Worm (Caenorhabditis elegans) whole organism, L3 larva: ENCODE measurements around the gene mig-21.

Experiments
- R02D3.7 ChIP-seq: fragments of 150-350 bp; optimal IDR thresholded peaks from 2 replicates; lab custom pipeline; 2014; ENCODE audit warnings: missing biosample characterization, missing genetic modification characterization
- ZK546.5 ChIP-seq: sonication (generic microtip); optimal IDR thresholded peaks from 2 replicates; lab custom pipeline; 2017; ENCODE audit warnings: missing biosample characterization, missing genetic modification characterization
- aly-2 ChIP-seq: fragments of 150-350 bp; optimal IDR thresholded peaks from 2 replicates; lab custom pipeline; 2014; ENCODE audit warnings: missing biosample characterization, missing genetic modification characterization
- ceh-16 ChIP-seq: sonication (generic microtip); optimal IDR thresholded peaks from 2 replicates; lab custom pipeline; 2017; ENCODE audit warnings: missing biosample characterization, missing genetic modification characterization
- ceh-82 ChIP-seq: fragments of 150-350 bp; optimal IDR thresholded peaks from 2 replicates; lab custom pipeline; 2014; ENCODE audit warnings: missing biosample characterization, missing genetic modification characterization
- ceh-9 ChIP-seq: sonication (generic microtip); optimal IDR thresholded peaks from 2 replicates; lab custom pipeline; 2018; ENCODE audit warnings: missing biosample characterization, missing genetic modification characterization
- daf-12 ChIP-seq: fragments of 150-350 bp; optimal IDR thresholded peaks from 2 replicates; lab custom pipeline; 2014; ENCODE audit warnings: missing biosample characterization, missing genetic modification reagents, missing genetic modification characterization
- egl-27 ChIP-seq: sonication (generic microtip); optimal IDR thresholded peaks from 4 replicates; lab custom pipeline; 2017; ENCODE audit warnings: missing biosample characterization, missing genetic modification reagents, missing genetic modification characterization
- egl-5 ChIP-seq: fragments of 150-350 bp; optimal IDR thresholded peaks from 2 replicates; lab custom pipeline; 2017; ENCODE audit warnings: missing biosample characterization, missing genetic modification reagents, missing genetic modification characterization, inconsistent platforms
- elt-1 ChIP-seq: fragments of 150-350 bp; optimal IDR thresholded peaks from 2 replicates; lab custom pipeline; 2014; ENCODE audit warnings: missing biosample characterization, missing genetic modification characterization
- elt-2 ChIP-seq: sonication (generic microtip); optimal IDR thresholded peaks from 2 replicates; lab custom pipeline; 2016; ENCODE audit warnings: missing genetic modification reagents, mild to moderate bottlenecking, missing genetic modification characterization, missing compliant biosample characterization
- elt-3 ChIP-seq, 3 experiments: fragments of 150-350 bp in 1 of 3; sonication (generic microtip) in 2 of 3; optimal IDR thresholded peaks; 2 replicates in 2 of 3; 4 replicates in 1 of 3; lab custom pipeline; 2014 to 2017; ENCODE audit warnings: missing biosample characterization in 3 of 3, missing genetic modification characterization in 3 of 3
- eor-1 ChIP-seq, 2 experiments: fragments of 150-350 bp; optimal IDR thresholded peaks; 2 replicates each; lab custom pipeline; 2014 to 2018; ENCODE audit warnings: missing biosample characterization in 2 of 2, missing genetic modification characterization in 2 of 2
- fos-1 ChIP-seq: fragments of 150-350 bp; optimal IDR thresholded peaks from 2 replicates; lab custom pipeline; 2014; ENCODE audit warnings: missing biosample characterization, missing genetic modification characterization
- hmg-11 ChIP-seq: sonication (generic microtip); optimal IDR thresholded peaks from 2 replicates; lab custom pipeline; 2016; ENCODE audit warnings: missing genetic modification characterization, missing compliant biosample characterization
- jun-1 ChIP-seq: fragments of 150-350 bp; optimal IDR thresholded peaks from 2 replicates; lab custom pipeline; 2014; ENCODE audit warnings: missing biosample characterization, missing genetic modification reagents, missing genetic modification characterization
- lin-15B ChIP-seq: fragments of 150-350 bp; optimal IDR thresholded peaks from 2 replicates; lab custom pipeline; 2014; ENCODE audit warnings: missing biosample characterization, missing genetic modification characterization
- lin-39 ChIP-seq: fragments of 150-350 bp; optimal IDR thresholded peaks from 2 replicates; lab custom pipeline; 2018; ENCODE audit warnings: missing biosample characterization, missing genetic modification reagents, missing genetic modification characterization
- lsy-12 ChIP-seq: sonication (generic microtip); optimal IDR thresholded peaks from 2 replicates; lab custom pipeline; 2016; ENCODE audit warnings: mild to moderate bottlenecking, missing genetic modification characterization, missing compliant biosample characterization
- mml-1 ChIP-seq: fragments of 150-350 bp; sonication (generic microtip); optimal IDR thresholded peaks from 3 replicates; lab custom pipeline; 2014; ENCODE audit warnings: missing biosample characterization, missing genetic modification characterization
- nfya-1 ChIP-seq: sonication (generic microtip); optimal IDR thresholded peaks from 2 replicates; lab custom pipeline; 2017; ENCODE audit warnings: missing genetic modification characterization, mild to moderate bottlenecking, missing compliant biosample characterization, antibody characterized with exemption, moderate library complexity; ENCODE audit not compliant: insufficient read depth
- nhr-11 ChIP-seq: fragments of 150-350 bp; optimal IDR thresholded peaks from 2 replicates; lab custom pipeline; 2014; ENCODE audit warnings: missing biosample characterization, missing genetic modification characterization
- nhr-12 ChIP-seq: fragments of 150-350 bp; optimal IDR thresholded peaks from 2 replicates; lab custom pipeline; 2014; ENCODE audit warnings: missing biosample characterization, missing genetic modification characterization
- nhr-23 ChIP-seq: fragments of 150-350 bp; optimal IDR thresholded peaks from 2 replicates; lab custom pipeline; 2014; ENCODE audit warnings: missing biosample characterization, missing genetic modification reagents, missing genetic modification characterization
- nhr-25 ChIP-seq: sonication (generic microtip); optimal IDR thresholded peaks from 2 replicates; lab custom pipeline; 2017; ENCODE audit warnings: missing biosample characterization, missing genetic modification characterization
- nhr-28 ChIP-seq: fragments of 150-350 bp; optimal IDR thresholded peaks from 2 replicates; lab custom pipeline; 2014; ENCODE audit warnings: missing biosample characterization, missing genetic modification characterization
- nhr-43 ChIP-seq: sonication (generic microtip); optimal IDR thresholded peaks from 2 replicates; lab custom pipeline; 2016; ENCODE audit warnings: mild to moderate bottlenecking, missing genetic modification characterization, missing compliant biosample characterization; ENCODE audit not compliant: poor library complexity, severe bottlenecking
- nhr-67 ChIP-seq: fragments of 150-350 bp; optimal IDR thresholded peaks from 2 replicates; lab custom pipeline; 2014; ENCODE audit warnings: missing biosample characterization, missing genetic modification characterization
- nhr-76 ChIP-seq: fragments of 150-350 bp; sonication (generic microtip); optimal IDR thresholded peaks from 5 replicates; lab custom pipeline; 2014; ENCODE audit warnings: missing biosample characterization, missing genetic modification characterization
- pha-4 ChIP-seq: fragments of 150-350 bp; optimal IDR thresholded peaks from 2 replicates; lab custom pipeline; 2014; ENCODE audit warnings: missing biosample characterization, missing genetic modification reagents, missing genetic modification characterization
- pqm-1 ChIP-seq: fragments of 150-350 bp; optimal IDR thresholded peaks from 2 replicates; lab custom pipeline; 2017; ENCODE audit warnings: missing biosample characterization, missing genetic modification characterization, inconsistent platforms
- skn-1 ChIP-seq: fragments of 150-350 bp; optimal IDR thresholded peaks from 2 replicates; lab custom pipeline; 2014; ENCODE audit warnings: missing biosample characterization, missing genetic modification characterization
- snpc-4 ChIP-seq: fragments of 150-350 bp; optimal IDR thresholded peaks from 2 replicates; lab custom pipeline; 2014; ENCODE audit warnings: missing biosample characterization, missing genetic modification characterization
- tbx-2 ChIP-seq: sonication (generic microtip); optimal IDR thresholded peaks from 2 replicates; lab custom pipeline; 2016; ENCODE audit warnings: mild to moderate bottlenecking, missing genetic modification characterization, missing compliant biosample characterization
- unc-39 ChIP-seq: sonication (generic microtip); optimal IDR thresholded peaks from 4 replicates; lab custom pipeline; 2017; ENCODE audit warnings: missing biosample characterization, missing genetic modification characterization
- unc-62 ChIP-seq: fragments of 150-350 bp; sonication (generic microtip); optimal IDR thresholded peaks from 4 replicates; lab custom pipeline; 2014; ENCODE audit warnings: missing biosample characterization, missing genetic modification reagents, missing genetic modification characterization
- ztf-11 ChIP-seq: fragments of 150-350 bp; optimal IDR thresholded peaks from 2 replicates; lab custom pipeline; 2014; ENCODE audit warnings: missing biosample characterization, missing genetic modification characterization
- ztf-4 ChIP-seq: fragments of 150-350 bp; optimal IDR thresholded peaks from 2 replicates; lab custom pipeline; 2014; ENCODE audit warnings: missing biosample characterization, missing genetic modification characterization

The mig-21 gene

ce11 chrIII:5869429-5869828 is 8.8 kb downstream of the mig-21 start, which contains the start of gene F01F1.15:
Gene F01F1.15 (minus strand): TSS chrIII:5869529.
- TF ChIP-seq lin-39 (tag; lab: Kevin White, UChicago) (no peak), pha-4 (tag; lab: Kevin White, UChicago) (peak; percentile 13)
- TF ChIP-seq, all 47 proteins: peak for 1

DNA sequence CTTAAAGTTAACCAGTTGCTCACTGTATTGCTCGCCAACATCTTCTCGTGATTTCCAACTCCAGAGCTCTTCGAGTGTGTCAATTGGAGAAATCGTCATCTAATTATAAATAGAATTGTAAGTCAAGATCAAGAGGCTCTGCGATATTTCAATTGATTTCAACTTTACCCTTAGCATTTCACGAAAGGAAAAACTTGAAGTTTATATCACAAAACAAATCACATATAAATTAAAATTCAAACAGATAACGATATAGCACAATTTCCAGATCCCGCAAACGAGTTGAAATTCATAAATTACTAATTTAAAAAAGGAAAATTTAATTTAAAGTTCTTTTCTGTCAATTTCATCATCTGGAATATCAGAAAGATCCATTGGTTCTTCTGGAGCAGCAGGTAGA is 9.8 kb downstream of the mig-21 start, which contains the start of gene eng-1:
Gene eng-1 (minus strand): TSS at position 101 of the 400 bp plus-strand sequence.
- TF ChIP-seq nhr-25 (tag; lab: Kevin White, UChicago) (no peak), eor-1 (tag; optimal IDR thresholded peaks at IDR 0.05; lab: Kevin White, UChicago) (no peak), nhr-12 (no peak), nhr-23 (tag; lab: Kevin White, UChicago) (no peak), skn-1 (tag; lab: Kevin White, UChicago) (no peak), egl-5 (no peak), elt-1 (no peak), hmg-11 (tag; lab: Kevin White, UChicago) (no peak), lsy-12 (tag; lab: Kevin White, UChicago) (no peak), jun-1 (tag; lab: Kevin White, UChicago) (no peak), nhr-43 (tag; lab: Kevin White, UChicago) (no peak), ztf-11 (tag; lab: Kevin White, UChicago) (no peak), ztf-4 (tag; lab: Kevin White, UChicago) (no peak), ceh-16 (tag; lab: Kevin White, UChicago) (no peak), fos-1 (no peak), nfya-1 (no peak), pqm-1 (tag; lab: Kevin White, UChicago) (no peak), ceh-82 (tag; lab: Kevin White, UChicago) (no peak), elt-3 (tag; optimal IDR thresholded peaks at IDR 0.05; lab: Kevin White, UChicago) (no peak)

DNA sequence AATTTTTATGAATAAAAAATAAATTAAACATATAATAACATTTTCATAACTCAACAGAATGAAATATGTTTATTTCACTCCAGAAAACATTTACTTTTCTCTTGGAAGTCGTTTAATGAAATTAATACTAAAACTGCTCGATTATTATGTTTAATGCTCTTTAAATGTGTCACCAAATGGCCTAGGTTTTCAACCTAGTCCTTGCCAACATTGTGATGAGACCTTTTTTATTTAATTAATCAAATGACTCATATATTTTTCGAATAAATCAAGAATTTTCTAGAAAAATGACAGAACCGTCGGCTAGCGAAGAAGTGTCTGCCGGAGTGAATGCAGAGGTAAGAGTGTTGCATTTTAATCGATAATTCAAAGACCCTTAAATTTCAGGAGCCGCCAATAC is 13.9 kb downstream of the mig-21 start, which contains the start of gene rabn-5:
Gene rabn-5 (plus strand): TSS at position 284 of the 400 bp plus-strand sequence.
- TF ChIP-seq elt-1 (no peak), pha-4 (tag; lab: Kevin White, UChicago) (peak; percentile 5), unc-62 (no peak)

DNA sequence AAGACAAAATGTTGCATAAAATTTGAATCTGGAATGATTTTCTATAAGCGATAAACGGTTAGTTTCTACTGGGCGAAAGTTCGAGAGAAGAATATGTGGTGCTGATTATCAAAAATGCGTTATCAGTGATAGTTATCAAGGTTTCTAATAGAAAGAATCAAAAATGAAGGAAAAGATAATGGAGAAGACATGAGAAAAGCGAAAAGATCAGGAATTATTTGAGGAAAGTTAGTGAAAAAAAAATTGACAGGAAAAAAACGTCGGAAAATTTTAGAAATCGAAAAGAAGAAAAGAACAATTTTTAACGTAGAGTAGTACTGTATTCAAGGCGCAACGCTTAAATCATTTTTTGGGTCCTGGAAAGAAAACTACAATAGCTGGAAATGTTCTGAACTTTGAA is 14.4 kb downstream of the mig-21 start, which contains the start of gene dnpp-1:
Gene dnpp-1 (minus strand): TSS at position 30 of the 400 bp plus-strand sequence.
- TF ChIP-seq elt-2 (tag; lab: Kevin White, UChicago) (peak; percentile 97), lin-39 (tag; lab: Kevin White, UChicago) (no peak), pqm-1 (tag; lab: Kevin White, UChicago) (peak; percentile 61), ZK546.5 (tag; lab: Kevin White, UChicago) (no peak)

ce11 chrIII:5859008-5859407 is 19.2 kb downstream of the mig-21 start, which contains the start of gene dpf-4:
Gene dpf-4 (plus strand): TSS chrIII:5859308.
- TF ChIP-seq ztf-4 (tag; lab: Kevin White, UChicago) (peak; percentile 10), nhr-12 (no peak)

ce11 chrIII:5855637-5856179 is 22.5 kb downstream of the mig-21 start, which contains the start of the genes cct-6 and alh-9:
Gene cct-6 (minus strand): TSS chrIII:5855687.
Gene alh-9 (plus strand): TSS chrIII:5856018.
- TF ChIP-seq nhr-43 (tag; lab: Kevin White, UChicago) = peak; percentile 6
- no peak for TF ChIP-seq daf-12
- no peak for TF ChIP-seq ceh-82 (tag; lab: Kevin White, UChicago)
- peak; percentile 70 for TF ChIP-seq snpc-4 (tag; lab: Kevin White, UChicago)
- TF ChIP-seq nhr-11 (tag; lab: Kevin White, UChicago) = no peak
- TF ChIP-seq ztf-4 (tag; lab: Kevin White, UChicago) = no peak
- no peak for TF ChIP-seq tbx-2 (tag; lab: Kevin White, UChicago)
- TF ChIP-seq nfya-1 = peak; percentile 89
- TF ChIP-seq lin-39 (tag; lab: Kevin White, UChicago) = peak; percentile 88
- TF ChIP-seq fos-1 = no peak
- no peak for TF ChIP-seq ZK546.5 (tag; lab: Kevin White, UChicago)
- peak; percentile 94 for TF ChIP-seq R02D3.7 (tag; lab: Kevin White, UChicago)
- no peak for TF ChIP-seq ceh-9 (tag; lab: Kevin White, UChicago)
- TF ChIP-seq nhr-76 (tag; lab: Kevin White, UChicago) = no peak
- TF ChIP-seq pqm-1 (tag; lab: Kevin White, UChicago) = peak; percentile 48
- peak; percentile 97 for TF ChIP-seq egl-5
- TF ChIP-seq pha-4 (tag; lab: Kevin White, UChicago) = peak; percentile 99
- no peak for TF ChIP-seq mml-1 (tag; lab: Kevin White, UChicago)
- TF ChIP-seq hmg-11 (tag; lab: Kevin White, UChicago) = peak; percentile 33
- TF ChIP-seq nhr-23 (tag; lab: Kevin White, UChicago) = peak; percentile 79
- no peak for TF ChIP-seq nhr-28
- TF ChIP-seq ceh-16 (tag; lab: Kevin White, UChicago) = no peak
- TF ChIP-seq lin-15B = peak; percentile 87
- no peak for TF ChIP-seq aly-2 (tag; lab: Kevin White, UChicago)
- no peak for TF ChIP-seq elt-3 (tag; optimal IDR thresholded peaks at IDR 0.05; lab: Kevin White, UChicago)
- TF ChIP-seq ztf-11 (tag; lab: Kevin White, UChicago) = no peak
- TF ChIP-seq lsy-12 (tag; lab: Kevin White, UChicago) = no peak
- no peak for TF ChIP-seq unc-39 (tag; lab: Kevin White, UChicago)
- TF ChIP-seq egl-27 (tag; lab: Kevin White, UChicago) = peak; percentile 7
- no peak for TF ChIP-seq skn-1 (tag; lab: Kevin White, UChicago)
- peak; percentile 42 for TF ChIP-seq elt-2 (tag; lab: Kevin White, UChicago)
- TF ChIP-seq nhr-67 (tag; lab: Kevin White, UChicago) = no peak
- TF ChIP-seq eor-1 (tag; optimal IDR thresholded peaks at IDR 0.05; lab: Kevin White, UChicago) = no peak
